Fruit fly (Drosophila melanogaster): ENCODE data around the gene Acp33A.

The Acp33A gene

DNA sequence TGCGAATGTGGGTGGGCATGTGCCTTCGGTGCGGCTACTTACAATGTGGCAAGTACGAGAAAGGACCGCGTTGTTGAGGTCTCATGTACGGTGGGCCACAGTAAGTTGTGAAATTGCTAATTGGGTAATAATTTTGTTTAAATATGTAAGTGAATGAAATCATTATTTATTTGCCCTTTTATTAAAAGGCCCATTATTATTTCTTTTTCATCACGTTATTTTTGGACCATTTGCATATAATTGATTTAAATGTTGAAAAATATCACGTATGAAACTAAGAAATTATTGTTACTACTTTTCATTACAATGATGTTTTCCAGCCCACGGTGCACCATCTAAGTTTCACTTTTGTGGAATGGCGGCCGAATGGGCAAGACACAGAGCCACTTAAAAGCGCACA is 36.8 kb upstream of the Acp33A start (continued):
- TF ChIP-seq CG9727 (GFP tag; optimal IDR thresholded peaks at IDR 0.05) (peak; percentile 2), CG10147 (GFP tag; optimal IDR thresholded peaks at IDR 0.05) (peak; percentile 18), CG7556 (GFP tag; optimal IDR thresholded peaks at IDR 0.05) (peak; percentile 56)

DNA sequence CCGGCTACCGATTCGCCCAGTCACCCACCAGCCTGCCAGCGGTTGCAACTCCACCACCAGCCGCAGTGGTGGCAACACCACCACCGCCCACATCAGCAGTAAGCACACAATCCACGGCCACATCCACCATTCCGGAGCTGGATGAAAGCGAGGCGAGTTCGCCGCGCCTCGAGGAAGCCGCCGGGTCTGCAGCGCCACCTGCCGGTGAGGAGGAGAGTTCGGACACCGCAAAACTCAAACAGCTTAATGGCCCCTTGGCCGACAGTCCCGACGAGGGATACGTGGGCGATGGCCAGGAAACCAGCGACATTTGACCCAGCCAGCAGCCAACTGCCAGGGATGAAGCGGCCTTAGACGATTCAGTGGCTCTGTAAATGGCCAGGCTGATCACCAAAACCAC is 32.7 kb upstream of the Acp33A start:
- TF ChIP-seq CTCF (GFP tag; optimal IDR thresholded peaks at IDR 0.05): peak; percentile 68
- TF ChIP-seq CG15601 (tag; optimal IDR thresholded peaks at IDR 0.05): no peak

dm6 chr2L:11611672-11612071 is 20.2 kb upstream of the Acp33A start, which contains the start of gene spag4:
TSS of gene spag4 (minus strand) at chr2L:11611772.
- TF ChIP-seq pum (GFP tag; optimal IDR thresholded peaks at IDR 0.05) (no peak), E2f2 (GFP tag; IDR thresholded peaks at IDR 0.05) (no peak), CG6254 (GFP tag; optimal IDR thresholded peaks at IDR 0.05) (no peak), CG7928 (GFP tag; optimal IDR thresholded peaks at IDR 0.05) (no peak), D19B (GFP tag; optimal IDR thresholded peaks at IDR 0.05) (no peak), ro (GFP tag; IDR thresholded peaks at IDR 0.05) (no peak), Fer2 (tag; optimal IDR thresholded peaks at IDR 0.05) (no peak), Usf (GFP tag; optimal IDR thresholded peaks at IDR 0.05) (no peak), CG14860 (GFP tag; IDR thresholded peaks at IDR 0.05; ENCODE audit: partially characterized antibody) (no peak), CG11504 (tag; optimal IDR thresholded peaks at IDR 0.05) (no peak), NfI (GFP tag; optimal IDR thresholded peaks at IDR 0.05) (no peak), ken (GFP tag; IDR thresholded peaks at IDR 0.05) (no peak), Doc2 (GFP tag; IDR thresholded peaks at IDR 0.05) (no peak), CG6272 (GFP tag; IDR thresholded peaks at IDR 0.05) (no peak)

DNA sequence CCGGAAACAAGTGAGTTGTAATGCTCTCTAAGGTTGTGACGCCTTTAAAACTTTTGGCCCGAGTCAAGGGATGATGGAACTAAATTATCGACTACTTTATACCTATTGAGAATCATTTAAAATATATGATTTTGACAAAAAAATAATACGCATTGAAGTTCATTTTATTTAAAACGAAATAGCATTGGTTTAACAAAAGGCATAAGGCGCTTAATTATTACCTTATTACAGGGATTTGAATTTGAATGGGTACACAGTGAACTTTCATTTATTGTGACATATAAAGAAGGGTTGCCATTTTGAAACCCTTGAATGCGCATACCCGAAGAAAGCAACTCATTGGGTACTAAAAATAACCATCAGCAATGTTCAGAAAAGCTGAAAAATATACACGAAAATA is 2.4 kb downstream of the Acp33A start:
- TF ChIP-seq HmgZ (tag; optimal IDR thresholded peaks at IDR 0.05) (no peak), lab (GFP tag; optimal IDR thresholded peaks at IDR 0.05) (peak; percentile 35), sqz (GFP tag; optimal IDR thresholded peaks at IDR 0.05) (no peak), CG18262 (tag; optimal IDR thresholded peaks at IDR 0.05) (peak; percentile 26), tio (GFP tag; optimal IDR thresholded peaks at IDR 0.05) (peak; percentile 2), Eip74EF (GFP tag; optimal IDR thresholded peaks at IDR 0.05) (no peak), slbo (GFP tag; IDR thresholded peaks at IDR 0.05) (0 out of 2 replicates have a peak, but pooled peaks have one; percentile 5), ATbp (GFP tag; optimal IDR thresholded peaks at IDR 0.05) (peak; percentile 14), CG13775 (GFP tag; optimal IDR thresholded peaks at IDR 0.05) (no peak), Bgb (GFP tag; IDR thresholded peaks at IDR 0.05; ENCODE audit: partially characterized antibody) (no peak), nerfin-1 (tag; optimal IDR thresholded peaks at IDR 0.05) (peak; percentile 1), CG30403 (GFP tag; optimal IDR thresholded peaks at IDR 0.05) (peak; percentile 12), dmrt99B (tag; optimal IDR thresholded peaks at IDR 0.05) (peak; percentile 56), CG3407 (GFP tag; optimal IDR thresholded peaks at IDR 0.05) (no peak), CG7839 (tag; optimal IDR thresholded peaks at IDR 0.05) (peak; percentile 47), zf30C (GFP tag; optimal IDR thresholded peaks at IDR 0.05) (no peak), CG12155 (GFP tag; optimal IDR thresholded peaks at IDR 0.05) (no peak), CG13424 (tag; optimal IDR thresholded peaks at IDR 0.05) (peak; percentile 24), CG2678 (tag; optimal IDR thresholded peaks at IDR 0.05) (peak; percentile 47), oc (tag; optimal IDR thresholded peaks at IDR 0.05) (peak; percentile 13), Nf-YB (GFP tag; optimal IDR thresholded peaks at IDR 0.05) (no peak), CG14441 (GFP tag; IDR thresholded peaks at IDR 0.05) (no peak), unc-4 (GFP tag; IDR thresholded peaks at IDR 0.05; ENCODE audit: partially characterized antibody) (no peak), h (optimal IDR thresholded peaks at IDR 0.05) (no peak), Atf-2 (GFP tag; optimal IDR thresholded peaks at IDR 0.05) (no peak), toy (GFP tag; IDR thresholded peaks at IDR 0.05) (no peak), CG16813 (GFP tag; IDR thresholded peaks at IDR 0.05; ENCODE audit: partially characterized antibody) (no peak), tap (tag; optimal IDR thresholded peaks at IDR 0.05) (no peak)
